Worm (Caenorhabditis elegans) whole organism, young adult: ENCODE results near the gene wrt-1.

Experiments used
- B0261.1 ChIP-seq: sonication (generic microtip); optimal IDR thresholded peaks from 2 replicates; lab custom pipeline; 2016; ENCODE audit warnings: mild to moderate bottlenecking, missing genetic modification characterization, moderate library complexity, missing compliant biosample characterization
- C06A6.2 ChIP-seq: fragments of 200-800 bp; sonication (Bioruptor generic); conservative IDR thresholded peaks from 2 replicates; pipeline ENCODE4 v1.3.6; 2022; ENCODE audit warnings: missing genetic modification characterization, missing compliant biosample characterization
- D2030.7 ChIP-seq: fragments of 200-800 bp; sonication (Bioruptor generic); IDR thresholded peaks from 2 replicates; pipeline ENCODE4 v1.3.6; 2022; ENCODE audit warnings: missing genetic modification reagents, missing genetic modification characterization, missing compliant biosample characterization
- F52B5.7 ChIP-seq: sonication (generic microtip); optimal IDR thresholded peaks from 2 replicates; lab custom pipeline; 2016; ENCODE audit warnings: mild to moderate bottlenecking, missing genetic modification characterization, missing compliant biosample characterization
- K11D2.4 ChIP-seq: fragments of 200-800 bp; sonication (Bioruptor generic); IDR thresholded peaks from 2 replicates; pipeline ENCODE4 v1.3.6; 2022; ENCODE audit warnings: missing genetic modification reagents, missing genetic modification characterization, missing compliant biosample characterization
- Y53F4B.3 ChIP-seq: fragments of 200-800 bp; sonication (Bioruptor generic); IDR thresholded peaks from 2 replicates; pipeline ENCODE4 v1.3.6; 2022; ENCODE audit warnings: missing genetic modification reagents, missing genetic modification characterization, missing compliant biosample characterization
- Y53G8AR.9 ChIP-seq: fragments of 200-800 bp; sonication (Bioruptor generic); conservative IDR thresholded peaks from 2 replicates; pipeline ENCODE4 v1.3.6; 2022; ENCODE audit warnings: missing genetic modification reagents, missing genetic modification characterization, missing compliant biosample characterization
- Y56A3A.18 ChIP-seq: fragments of 200-800 bp; sonication (Bioruptor generic); IDR thresholded peaks from 2 replicates; pipeline ENCODE4 v1.3.6; 2022; ENCODE audit warnings: missing genetic modification reagents, missing genetic modification characterization, missing compliant biosample characterization
- aptf-2 ChIP-seq: fragments of 200-800 bp; sonication (Bioruptor generic); conservative IDR thresholded peaks from 2 replicates; pipeline ENCODE4 v1.3.6; 2022; ENCODE audit warnings: missing genetic modification reagents, missing genetic modification characterization, missing compliant biosample characterization
- atf-7 ChIP-seq: sonication (generic microtip); optimal IDR thresholded peaks from 2 replicates; lab custom pipeline; 2017; ENCODE audit warnings: mild to moderate bottlenecking, missing genetic modification characterization, missing compliant biosample characterization
- attf-5 ChIP-seq: fragments of 200-800 bp; sonication (Bioruptor generic); optimal IDR thresholded peaks from 2 replicates; lab custom pipeline; 2018; ENCODE audit warnings: mild to moderate bottlenecking, missing genetic modification characterization, missing compliant biosample characterization
- attf-6 ChIP-seq: fragments of 200-800 bp; sonication (Bioruptor generic); IDR thresholded peaks from 2 replicates; pipeline ENCODE4 v1.3.6; 2022; ENCODE audit warnings: missing genetic modification reagents, missing genetic modification characterization, missing compliant biosample characterization
- ccch-3 ChIP-seq: fragments of 200-800 bp; sonication (Bioruptor generic); optimal IDR thresholded peaks from 2 replicates; lab custom pipeline; 2018; ENCODE audit warnings: mild to moderate bottlenecking, missing genetic modification characterization, missing compliant biosample characterization
- cebp-1 ChIP-seq, 2 experiments: fragments of 200-800 bp in 1 of 2; sonication (Bioruptor generic) in 1 of 2; sonication (generic microtip) in 1 of 2; IDR thresholded peaks in 1 of 2; optimal IDR thresholded peaks in 1 of 2; 2 replicates each; pipeline versions ENCODE4 v1.3.6 to Lab custom; 2017 to 2022; ENCODE audit warnings: missing compliant biosample characterization in 2 of 2, missing genetic modification characterization in 2 of 2, mild to moderate bottlenecking in 1 of 2, missing genetic modification reagents in 1 of 2, moderate library complexity in 1 of 2
- ceh-40 ChIP-seq: fragments of 200-800 bp; sonication (Bioruptor generic); IDR thresholded peaks from 2 replicates; pipeline ENCODE4 v1.3.6; 2022; ENCODE audit warnings: missing genetic modification characterization, missing compliant biosample characterization
- ceh-79 ChIP-seq: sonication (generic microtip); optimal IDR thresholded peaks from 2 replicates; lab custom pipeline; 2017; ENCODE audit warnings: mild to moderate bottlenecking, missing genetic modification characterization, missing compliant biosample characterization
- dox-1 ChIP-seq: fragments of 200-800 bp; sonication (Bioruptor generic); IDR thresholded peaks from 2 replicates; pipeline ENCODE4 v1.3.6; 2022; ENCODE audit warnings: missing genetic modification reagents, missing genetic modification characterization, missing compliant biosample characterization
- dpl-1 ChIP-seq: fragments of 150-350 bp; optimal IDR thresholded peaks from 2 replicates; lab custom pipeline; 2014; ENCODE audit warnings: missing biosample characterization, missing genetic modification reagents, missing genetic modification characterization
- let-526 ChIP-seq: fragments of 200-800 bp; sonication (Bioruptor generic); IDR thresholded peaks from 2 replicates; pipeline ENCODE4 v1.3.6; 2022; ENCODE audit warnings: missing genetic modification reagents, missing genetic modification characterization, missing compliant biosample characterization
- lin-40 ChIP-seq: sonication (generic microtip); optimal IDR thresholded peaks from 2 replicates; lab custom pipeline; 2016; ENCODE audit warnings: missing genetic modification characterization, mild to moderate bottlenecking, missing compliant biosample characterization, missing genotype, missing genetic modification reagents
- lin-54 ChIP-seq: fragments of 200-800 bp; sonication (Bioruptor generic); optimal IDR thresholded peaks from 2 replicates; lab custom pipeline; 2018; ENCODE audit warnings: mild to moderate bottlenecking, missing genetic modification characterization, missing compliant biosample characterization
- lir-1 ChIP-seq: fragments of 200-800 bp; sonication (Bioruptor generic); conservative IDR thresholded peaks from 2 replicates; pipeline ENCODE4 v1.3.6; 2022; ENCODE audit warnings: missing genetic modification reagents, missing genetic modification characterization, missing compliant biosample characterization
- madf-10 ChIP-seq: sonication (generic microtip); optimal IDR thresholded peaks from 2 replicates; lab custom pipeline; 2016; ENCODE audit warnings: mild to moderate bottlenecking, missing genetic modification characterization, missing compliant biosample characterization
- madf-8 ChIP-seq: fragments of 200-800 bp; sonication (Bioruptor generic); conservative IDR thresholded peaks from 2 replicates; pipeline ENCODE4 v1.3.6; 2022; ENCODE audit warnings: missing genetic modification reagents, missing genetic modification characterization, missing compliant biosample characterization
- mcd-1 ChIP-seq: fragments of 200-800 bp; sonication (Bioruptor generic); IDR thresholded peaks from 2 replicates; pipeline ENCODE4 v1.3.6; 2022; ENCODE audit warnings: missing genetic modification reagents, missing genetic modification characterization, missing compliant biosample characterization
- mxl-1 ChIP-seq: sonication (generic microtip); optimal IDR thresholded peaks from 2 replicates; lab custom pipeline; 2016; ENCODE audit warnings: missing genetic modification characterization, missing compliant biosample characterization
- nhr-80 ChIP-seq: sonication (generic microtip); optimal IDR thresholded peaks from 2 replicates; lab custom pipeline; 2016; ENCODE audit warnings: missing genetic modification characterization, missing compliant biosample characterization
- pbrm-1 ChIP-seq: fragments of 200-800 bp; sonication (Bioruptor generic); IDR thresholded peaks from 2 replicates; pipeline ENCODE4 v1.3.6; 2022; ENCODE audit warnings: missing genetic modification reagents, missing genetic modification characterization, missing compliant biosample characterization
- rcor-1 ChIP-seq: fragments of 200-800 bp; sonication (Bioruptor generic); IDR thresholded peaks from 2 replicates; pipeline ENCODE4 v1.3.6; 2022; ENCODE audit warnings: missing genetic modification reagents, missing genetic modification characterization, missing compliant biosample characterization
- repo-1 ChIP-seq: sonication (generic microtip); optimal IDR thresholded peaks from 2 replicates; lab custom pipeline; 2017; ENCODE audit warnings: mild to moderate bottlenecking, missing genetic modification characterization, missing compliant biosample characterization
- sdz-38 ChIP-seq: sonication (generic microtip); optimal IDR thresholded peaks from 2 replicates; lab custom pipeline; 2016; ENCODE audit warnings: missing genotype, missing genetic modification characterization, missing compliant biosample characterization
- snpc-4 ChIP-seq, 5 experiments: fragments of 150-350 bp in 1 of 5; sonication (generic microtip) in 4 of 5; optimal IDR thresholded peaks; 2 replicates each; lab custom pipeline; 2014 to 2018; ENCODE audit warnings: missing genetic modification characterization in 5 of 5, missing biosample characterization in 3 of 5, antibody characterized with exemption in 2 of 5, mild to moderate bottlenecking in 2 of 5, missing compliant biosample characterization in 2 of 5, missing genotype in 2 of 5, moderate library complexity in 2 of 5, missing genetic modification reagents in 1 of 5
- somi-1 ChIP-seq: fragments of 200-800 bp; sonication (Bioruptor generic); optimal IDR thresholded peaks from 2 replicates; lab custom pipeline; 2018; ENCODE audit warnings: mild to moderate bottlenecking, missing genetic modification characterization, missing compliant biosample characterization
- tbp1 ChIP-seq: fragments of 200-800 bp; sonication (Bioruptor generic); optimal IDR thresholded peaks from 2 replicates; lab custom pipeline; 2018; ENCODE audit warnings: mild to moderate bottlenecking, missing genetic modification characterization, missing compliant biosample characterization
- tlf-1 ChIP-seq: fragments of 200-800 bp; sonication (Bioruptor generic); optimal IDR thresholded peaks from 2 replicates; lab custom pipeline; 2018; ENCODE audit warnings: mild to moderate bottlenecking, missing genetic modification characterization, missing compliant biosample characterization
- unc-62 ChIP-seq: fragments of 150-350 bp; optimal IDR thresholded peaks from 2 replicates; lab custom pipeline; 2014; ENCODE audit warnings: missing biosample characterization, missing genetic modification reagents, missing genetic modification characterization
- ztf-26 ChIP-seq: sonication (generic microtip); optimal IDR thresholded peaks from 2 replicates; lab custom pipeline; 2017; ENCODE audit warnings: missing genetic modification characterization, missing compliant biosample characterization

wrt-1 gene

DNA sequence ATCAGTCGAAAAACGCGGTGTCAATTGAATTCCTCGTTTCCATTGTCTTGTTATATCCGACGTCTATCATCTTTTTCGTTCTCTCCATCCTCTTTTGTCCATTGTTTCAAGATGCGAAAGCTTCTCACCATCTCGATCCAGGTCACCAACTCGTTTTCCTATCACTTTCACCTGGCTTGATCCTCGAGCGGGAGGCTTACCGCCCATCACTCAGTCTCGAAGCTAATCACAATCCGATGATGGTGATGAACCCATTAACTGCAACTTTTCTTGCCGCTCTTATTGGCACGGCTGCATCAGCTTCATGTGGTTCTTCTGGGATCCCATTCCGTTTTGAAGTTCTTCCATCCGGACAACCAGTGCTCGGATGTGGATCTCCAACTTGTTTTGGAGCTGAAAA, at the start of gene wrt-1:
TSS of gene wrt-1 (plus strand) at position 53 of the 400 bp plus-strand sequence.
- TF ChIP-seq Y53F4B.3 (GFP tag; lab: Robert Waterston, UW) (no peak), cebp-1 (GFP tag; IDR thresholded peaks at IDR 0.05; lab: Robert Waterston, UW) (no peak), cebp-1 (tag; optimal IDR thresholded peaks at IDR 0.05; lab: Kevin White, UChicago) (no peak), C06A6.2 (GFP tag; lab: Robert Waterston, UW) (peak; percentile 59; the same call in 1 of the 2 replicates), atf-7 (tag; lab: Kevin White, UChicago) (peak; percentile 4), let-526 (GFP tag; lab: Robert Waterston, UW) (no peak), attf-5 (GFP tag; lab: Kevin White, UChicago) (no peak), ceh-40 (no peak), mcd-1 (GFP tag; lab: Robert Waterston, UW) (peak; percentile 44), repo-1 (tag; lab: Kevin White, UChicago) (no peak), tbp1 (GFP tag; lab: Kevin White, UChicago) (no peak), Y56A3A.18 (GFP tag; lab: Robert Waterston, UW) (0 out of 2 replicates have a peak, but pooled peaks have one; percentile 64), nhr-80 (tag; lab: Kevin White, UChicago) (no peak), sdz-38 (no peak), ccch-3 (GFP tag; lab: Kevin White, UChicago) (no peak), tlf-1 (GFP tag; lab: Kevin White, UChicago) (no peak), Y53G8AR.9 (GFP tag; lab: Robert Waterston, UW) (peak; percentile 56), dox-1 (GFP tag; lab: Robert Waterston, UW) (0 out of 2 replicates have a peak, but pooled peaks have one; percentile 13), F52B5.7 (tag; lab: Kevin White, UChicago) (no peak), B0261.1 (tag; lab: Kevin White, UChicago) (no peak), pbrm-1 (peak; percentile 43; the same call in 1 of the 2 replicates), rcor-1 (GFP tag; lab: Robert Waterston, UW) (no peak), ceh-79 (tag; lab: Kevin White, UChicago) (no peak)

DNA sequence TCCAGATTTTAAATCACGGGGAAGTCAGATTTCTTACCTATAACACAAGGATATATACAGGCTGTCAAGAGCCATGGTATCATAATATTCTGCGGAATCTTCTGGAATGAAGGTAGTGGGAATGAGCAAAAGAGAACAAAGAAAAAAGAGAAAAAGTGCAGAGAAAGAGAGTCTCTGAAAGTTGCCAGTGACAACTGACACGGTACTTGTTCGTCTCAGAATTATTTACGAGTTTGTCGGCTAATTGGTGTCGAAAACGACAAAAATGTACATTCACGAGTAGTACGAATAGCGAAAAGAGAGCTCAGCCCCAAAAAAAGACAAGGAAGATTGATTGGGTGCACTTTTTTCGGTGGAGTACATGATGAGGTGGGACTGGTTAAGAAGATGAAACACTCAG, 47.8 kb upstream of the wrt-1 start, which contains the start of gene cah-2:
TSS of gene cah-2 (minus strand) at position 101 of the 400 bp plus-strand sequence.
- TF ChIP-seq F52B5.7 (tag; lab: Kevin White, UChicago) = no peak

ce11 chrII:7489605-7490004, 41.2 kb upstream of the wrt-1 start, which contains the start of gene D1022.9:
D1022.9 (minus strand) TSS chrII:7489705.
- TF ChIP-seq D2030.7 (no peak), dox-1 (GFP tag; lab: Robert Waterston, UW) (no peak), lin-40 (no peak), aptf-2 (no peak), somi-1 (GFP tag; lab: Kevin White, UChicago) (no peak), madf-8 (GFP tag; lab: Robert Waterston, UW) (no peak), K11D2.4 (GFP tag; lab: Robert Waterston, UW) (no peak), unc-62 (GFP tag; lab: Kevin White, UChicago) (no peak), ztf-26 (tag; lab: Kevin White, UChicago) (no peak), snpc-4 (GFP tag; optimal IDR thresholded peaks at IDR 0.05; lab: Kevin White, UChicago) (no peak), snpc-4 (tag; optimal IDR thresholded peaks at IDR 0.05; lab: Kevin White, UChicago) (no peak), nhr-80 (tag; lab: Kevin White, UChicago) (no peak), atf-7 (tag; lab: Kevin White, UChicago) (no peak), mxl-1 (tag; lab: Kevin White, UChicago) (no peak), attf-6 (no peak), sdz-38 (no peak), lin-54 (no peak), lir-1 (GFP tag; lab: Robert Waterston, UW) (no peak), madf-10 (tag; lab: Kevin White, UChicago) (no peak), dpl-1 (no peak)
